Fruit fly (Drosophila melanogaster): Measurements from ENCODE around the gene CG13003.

Gene CG13003

DNA sequence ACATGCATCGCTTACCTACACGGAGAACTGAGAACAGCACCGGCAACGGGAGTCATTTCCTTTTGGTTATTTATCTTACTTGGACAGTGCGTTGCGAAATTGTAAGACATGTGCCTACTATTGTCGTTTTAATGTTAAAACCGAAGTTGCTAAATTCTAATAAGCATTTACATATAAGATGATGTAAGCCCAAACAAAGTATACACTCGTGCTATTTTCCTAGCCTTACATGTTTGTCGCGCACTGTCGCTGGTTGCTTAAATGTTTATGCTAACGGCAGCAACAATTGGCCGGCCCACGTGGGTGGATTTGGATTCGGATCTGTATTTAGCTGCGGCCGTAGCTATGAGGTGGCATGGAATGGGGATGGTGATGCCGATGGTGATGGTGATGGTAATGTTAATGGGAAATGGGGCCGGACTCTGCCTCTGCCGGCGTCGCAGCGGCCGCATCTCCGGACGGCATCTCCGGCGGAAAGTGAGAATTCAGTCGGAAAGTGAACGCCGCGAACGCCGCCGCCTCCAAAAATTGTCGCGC lies 65.1 kb downstream of the CG13003 start, which contains the start of gene CG4829 (continued):
- TF ChIP-seq CG15601 (tag; optimal IDR thresholded peaks at IDR 0.05) (peak; percentile 79), vvl (GFP tag; IDR thresholded peaks at IDR 0.05) (peak; percentile 94), nerfin-1 (tag; optimal IDR thresholded peaks at IDR 0.05) (peak; percentile 88), CG12155 (GFP tag; optimal IDR thresholded peaks at IDR 0.05) (peak; percentile 70), tll (GFP tag; optimal IDR thresholded peaks at IDR 0.05) (no peak), HmgD (GFP tag; optimal IDR thresholded peaks at IDR 0.05) (peak; percentile 19), chn (GFP tag; optimal IDR thresholded peaks at IDR 0.05) (peak; percentile 81), NC2α (GFP tag; optimal IDR thresholded peaks at IDR 0.05) (peak; percentile 64), CG1529 (GFP tag; optimal IDR thresholded peaks at IDR 0.05) (peak; percentile 69), Max (GFP tag; optimal IDR thresholded peaks at IDR 0.05) (peak; percentile 79), CG1024 (GFP tag; IDR thresholded peaks at IDR 0.05) (peak; percentile 59), unpg (GFP tag; optimal IDR thresholded peaks at IDR 0.05) (peak; percentile 92), CG1233 (GFP tag; optimal IDR thresholded peaks at IDR 0.05) (peak; percentile 85), CG17186 (GFP tag; optimal IDR thresholded peaks at IDR 0.05) (peak; percentile 37), HmgZ (tag; optimal IDR thresholded peaks at IDR 0.05) (peak; percentile 88), Dek (tag; optimal IDR thresholded peaks at IDR 0.05) (peak; percentile 86), jigr1 (GFP tag; IDR thresholded peaks at IDR 0.05) (peak; percentile 77), Ets65A (GFP tag) (peak; percentile 97), Adf1 (GFP tag; IDR thresholded peaks at IDR 0.05) (peak; percentile 40), CG9215 (GFP tag; IDR thresholded peaks at IDR 0.05) (peak; percentile 77), Hmr (GFP tag; optimal IDR thresholded peaks at IDR 0.05) (peak; percentile 83), Spps (tag; optimal IDR thresholded peaks at IDR 0.05) (peak; percentile 66), vfl (GFP tag; optimal IDR thresholded peaks at IDR 0.05) (peak; percentile 58), bowl (GFP tag; IDR thresholded peaks at IDR 0.05) (peak; percentile 71), CG11696 (GFP tag; IDR thresholded peaks at IDR 0.05) (peak; percentile 79), ato (GFP tag; IDR thresholded peaks at IDR 0.05; ENCODE audit: partially characterized antibody) (no peak), CG7357 (GFP tag; IDR thresholded peaks at IDR 0.05) (peak; percentile 58; the same call in 1 of the 3 replicates), CG14710 (tag; optimal IDR thresholded peaks at IDR 0.05) (peak; percentile 78), danr (GFP tag; IDR thresholded peaks at IDR 0.05) (peak; percentile 86), z (GFP tag; IDR thresholded peaks at IDR 0.05) (0 out of 3 replicates have a peak, but pooled peaks have one; percentile 30), tx (GFP tag; optimal IDR thresholded peaks at IDR 0.05) (peak; percentile 77), bab2 (GFP tag; optimal IDR thresholded peaks at IDR 0.05) (peak; percentile 86), nau (GFP tag; optimal IDR thresholded peaks at IDR 0.05) (peak; percentile 79), B-H1 (GFP tag; IDR thresholded peaks at IDR 0.05) (peak; percentile 82), pfk (GFP tag; optimal IDR thresholded peaks at IDR 0.05) (peak; percentile 7), unc-4 (GFP tag; IDR thresholded peaks at IDR 0.05; ENCODE audit: partially characterized antibody) (no peak), esg (GFP tag; conservative IDR thresholded peaks at IDR 0.05) (peak; percentile 87), h (optimal IDR thresholded peaks at IDR 0.05) (no peak), Mad (GFP tag; optimal IDR thresholded peaks at IDR 0.05) (peak; percentile 77), HLH4C (GFP tag; IDR thresholded peaks at IDR 0.05; ENCODE audit: partially characterized antibody) (no peak), Atf6 (GFP tag; IDR thresholded peaks at IDR 0.05) (peak; percentile 86), CkIIα-i1 (GFP tag; IDR thresholded peaks at IDR 0.05) (no peak), repo (GFP tag; optimal IDR thresholded peaks at IDR 0.05) (peak; percentile 81), Taf1 (GFP tag; IDR thresholded peaks at IDR 0.05) (peak; percentile 54), Kr (GFP tag; optimal IDR thresholded peaks at IDR 0.05) (no peak), sna (GFP tag; IDR thresholded peaks at IDR 0.05; ENCODE audit: partially characterized antibody) (no peak), dati (GFP tag; IDR thresholded peaks at IDR 0.05) (peak; percentile 78), bsh (GFP tag; optimal IDR thresholded peaks at IDR 0.05) (peak in 1 of 2 experiments; percentile 92), mam (GFP tag; optimal IDR thresholded peaks at IDR 0.05) (peak; percentile 83), CG10209 (GFP tag; optimal IDR thresholded peaks at IDR 0.05) (peak; percentile 89)
